Fruit fly (Drosophila melanogaster) whole organism, embryonic: Measurements from ENCODE around the gene puf.
A peak's percentile ranks its signal among the peaks of the same experiment; 100 is the strongest.

Experiments
- Abd-B ChIP-seq: fragments of 200-800 bp; sonication (Bioruptor generic); optimal IDR thresholded peaks from 2 replicates; lab custom pipeline; 2018; ENCODE audit warnings: missing biosample characterization, mild to moderate bottlenecking, missing genetic modification characterization, moderate library complexity
- Blimp-1 ChIP-seq: fragments of 200-800 bp; sonication (Bioruptor generic); optimal IDR thresholded peaks from 3 replicates; lab custom pipeline; 2018; ENCODE audit warnings: missing biosample characterization, missing genetic modification characterization, mild to moderate bottlenecking, moderate library complexity, missing genetic modification reagents
- CG10366 ChIP-seq: fragments of 200-800 bp; sonication (Bioruptor generic); IDR thresholded peaks from 2 replicates; pipeline ENCODE4 v1.3.6; 2022; ENCODE audit warnings: missing biosample characterization, missing genetic modification characterization
- CG10979 ChIP-seq: fragments of 200-800 bp; sonication (Bioruptor generic); optimal IDR thresholded peaks from 2 replicates; lab custom pipeline; 2018; ENCODE audit warnings: missing biosample characterization, mild to moderate bottlenecking, missing genetic modification characterization, moderate library complexity
- CG12071 ChIP-seq: fragments of 200-800 bp; sonication (Bioruptor generic); optimal IDR thresholded peaks from 3 replicates; lab custom pipeline; 2018; ENCODE audit warnings: missing biosample characterization, mild to moderate bottlenecking, missing genetic modification characterization
- CG12769 ChIP-seq: fragments of 200-800 bp; sonication (Bioruptor generic); optimal IDR thresholded peaks from 2 replicates; lab custom pipeline; 2019; ENCODE audit warnings: missing biosample characterization, mild to moderate bottlenecking, missing genetic modification characterization, moderate library complexity
- CG13894 ChIP-seq: fragments of 200-800 bp; sonication (Bioruptor generic); optimal IDR thresholded peaks from 3 replicates; lab custom pipeline; 2018; ENCODE audit warnings: missing biosample characterization, mild to moderate bottlenecking, missing genetic modification characterization, moderate library complexity
- CG2202 ChIP-seq: fragments of 200-800 bp; sonication (Bioruptor generic); optimal IDR thresholded peaks from 2 replicates; lab custom pipeline; 2018; ENCODE audit warnings: missing biosample characterization, mild to moderate bottlenecking, missing genetic modification characterization
- CG32532 ChIP-seq: fragments of 200-800 bp; sonication (Bioruptor generic); IDR thresholded peaks from 2 replicates; pipeline ENCODE4 v1.3.6; 2022; ENCODE audit warnings: missing biosample characterization, missing genetic modification characterization
- CG3281 ChIP-seq: fragments of 200-800 bp; sonication (Bioruptor generic); optimal IDR thresholded peaks from 3 replicates; lab custom pipeline; 2017; ENCODE audit warnings: missing biosample characterization, mild to moderate bottlenecking, missing genetic modification characterization
- CG6254 ChIP-seq: fragments of 200-800 bp; sonication (Bioruptor generic); optimal IDR thresholded peaks from 3 replicates; lab custom pipeline; 2017; ENCODE audit warnings: mild to moderate bottlenecking, missing biosample characterization, missing genetic modification reagents, missing genetic modification characterization
- CG6683 ChIP-seq: fragments of 200-800 bp; sonication (Bioruptor generic); optimal IDR thresholded peaks from 2 replicates; lab custom pipeline; 2017; ENCODE audit warnings: missing biosample characterization, mild to moderate bottlenecking, missing genetic modification characterization, missing genetic modification reagents
- CG7271 ChIP-seq: fragments of 200-800 bp; sonication (Bioruptor generic); optimal IDR thresholded peaks from 2 replicates; lab custom pipeline; 2018; ENCODE audit warnings: missing biosample characterization, mild to moderate bottlenecking, missing genetic modification characterization, moderate library complexity
- CG7786 ChIP-seq: fragments of 200-800 bp; sonication (Bioruptor generic); optimal IDR thresholded peaks from 2 replicates; lab custom pipeline; 2016; ENCODE audit warnings: missing biosample characterization, missing genetic modification characterization
- CG7839 ChIP-seq: fragments of 200-800 bp; sonication (Bioruptor generic); optimal IDR thresholded peaks from 3 replicates; lab custom pipeline; 2018; ENCODE audit warnings: missing biosample characterization, mild to moderate bottlenecking, missing genetic modification characterization, moderate library complexity
- CG9609 ChIP-seq: fragments of 200-800 bp; sonication (Bioruptor generic); optimal IDR thresholded peaks from 3 replicates; lab custom pipeline; 2016; ENCODE audit warnings: missing biosample characterization, missing genetic modification characterization
- CG9727 ChIP-seq: fragments of 200-800 bp; sonication (Bioruptor generic); optimal IDR thresholded peaks from 3 replicates; lab custom pipeline; 2017; ENCODE audit warnings: missing biosample characterization, mild to moderate bottlenecking, missing genetic modification characterization
- Chrac-16 ChIP-seq: fragments of 200-800 bp; sonication (Bioruptor generic); optimal IDR thresholded peaks from 3 replicates; lab custom pipeline; 2016; ENCODE audit warnings: missing biosample characterization, missing genetic modification characterization
- Deaf1 ChIP-seq: fragments of 200-800 bp; optimal IDR thresholded peaks from 3 replicates; lab custom pipeline; 2019; ENCODE audit warnings: missing biosample characterization, mild to moderate bottlenecking, missing genetic modification characterization, moderate library complexity
- Dfd ChIP-seq, 2 experiments: fragments of >200 bp; optimal IDR thresholded peaks; 2 replicates each; lab custom pipeline; 2017; ENCODE audit warnings: missing biosample characterization in 2 of 2, missing genetic modification characterization in 2 of 2
- H15 ChIP-seq: fragments of 200-800 bp; sonication (Bioruptor generic); IDR thresholded peaks from 3 replicates; pipeline ENCODE4 v1.3.6; 2022; ENCODE audit warnings: missing biosample characterization, missing genetic modification characterization
- HmgZ ChIP-seq: fragments of 200-800 bp; sonication (Bioruptor generic); optimal IDR thresholded peaks from 2 replicates; lab custom pipeline; 2018; ENCODE audit warnings: missing biosample characterization, mild to moderate bottlenecking, missing genetic modification characterization
- Mrtf ChIP-seq: fragments of 200-800 bp; sonication (Bioruptor generic); IDR thresholded peaks from 3 replicates; pipeline ENCODE4 v1.3.6; 2022; ENCODE audit warnings: missing biosample characterization, missing genetic modification characterization
- Myb ChIP-seq: fragments of 200-800 bp; sonication (Bioruptor generic); optimal IDR thresholded peaks from 2 replicates; lab custom pipeline; 2016; ENCODE audit warnings: missing biosample characterization, missing genetic modification characterization
- Neu2 ChIP-seq: fragments of 200-800 bp; sonication (Bioruptor generic); optimal IDR thresholded peaks from 3 replicates; lab custom pipeline; 2016; ENCODE audit warnings: missing biosample characterization, missing genetic modification characterization, borderline replicate concordance
- PHDP ChIP-seq: fragments of 200-800 bp; sonication (Bioruptor generic); optimal IDR thresholded peaks from 3 replicates; lab custom pipeline; 2018; ENCODE audit warnings: missing biosample characterization, mild to moderate bottlenecking, missing genetic modification characterization, moderate library complexity
- ato ChIP-seq: fragments of 200-800 bp; sonication (Bioruptor generic); IDR thresholded peaks from 2 replicates; pipeline ENCODE4 v1.3.6; 2022; ENCODE audit warnings: missing biosample characterization, missing genetic modification characterization; ENCODE audit not compliant: partially characterized antibody
- az2 ChIP-seq: fragments of 200-800 bp; sonication (Bioruptor generic); optimal IDR thresholded peaks from 3 replicates; lab custom pipeline; 2016; ENCODE audit warnings: missing biosample characterization, missing genetic modification characterization
- bigmax ChIP-seq: fragments of 200-800 bp; sonication (Bioruptor generic); optimal IDR thresholded peaks from 2 replicates; lab custom pipeline; 2018; ENCODE audit warnings: missing biosample characterization, mild to moderate bottlenecking, missing genetic modification characterization
- caup ChIP-seq: fragments of 200-800 bp; sonication (Bioruptor generic); optimal IDR thresholded peaks from 3 replicates; lab custom pipeline; 2017; ENCODE audit warnings: missing biosample characterization, mild to moderate bottlenecking, missing genetic modification characterization, moderate library complexity; ENCODE audit not compliant: severe bottlenecking
- dpn ChIP-seq, 2 experiments: fragments of 200-800 bp; sonication (Bioruptor generic); optimal IDR thresholded peaks; 3 replicates each; lab custom pipeline; 2016; ENCODE audit warnings: missing biosample characterization in 2 of 2, missing genetic modification characterization in 2 of 2
- eve ChIP-seq, 2 experiments: fragments of >200 bp; optimal IDR thresholded peaks; 2 replicates each; lab custom pipeline; 2017; ENCODE audit warnings: missing biosample characterization in 2 of 2, missing genetic modification characterization in 2 of 2
- gce ChIP-seq: fragments of 200-800 bp; sonication (Bioruptor generic); IDR thresholded peaks from 3 replicates; pipeline ENCODE4 v1.3.6; 2022; ENCODE audit warnings: missing biosample characterization, missing genetic modification characterization
- gsb-n ChIP-seq: fragments of 200-800 bp; sonication (Bioruptor generic); optimal IDR thresholded peaks from 3 replicates; lab custom pipeline; 2018; ENCODE audit warnings: missing biosample characterization, mild to moderate bottlenecking, missing genetic modification characterization
- inv ChIP-seq: fragments of 200-800 bp; sonication (Bioruptor generic); IDR thresholded peaks from 2 replicates; pipeline ENCODE4 v1.3.6; 2022; ENCODE audit warnings: missing biosample characterization, missing genetic modification characterization; ENCODE audit not compliant: partially characterized antibody
- knrl ChIP-seq: fragments of 200-800 bp; sonication (Bioruptor generic); IDR thresholded peaks from 3 replicates; pipeline ENCODE4 v1.3.6; 2022; ENCODE audit warnings: missing biosample characterization, missing genetic modification characterization; ENCODE audit not compliant: partially characterized antibody
- lmd ChIP-seq: fragments of 200-800 bp; sonication (Bioruptor generic); IDR thresholded peaks from 2 replicates; pipeline ENCODE4 v1.3.6; 2022; ENCODE audit warnings: missing biosample characterization, missing genetic modification characterization
- lov ChIP-seq, 2 experiments: fragments of 200-800 bp in 1 of 2; fragments of >200 bp in 1 of 2; sonication (Bioruptor generic) in 1 of 2; IDR thresholded peaks in 1 of 2; optimal IDR thresholded peaks in 1 of 2; 2 replicates in 1 of 2; 3 replicates in 1 of 2; pipeline versions ENCODE4 v1.3.6 to Lab custom; 2017 to 2022; ENCODE audit warnings: missing biosample characterization in 1 of 2, missing genetic modification characterization in 1 of 2
- maf-S ChIP-seq: fragments of 200-800 bp; sonication (Bioruptor generic); optimal IDR thresholded peaks from 2 replicates; lab custom pipeline; 2016; ENCODE audit warnings: missing biosample characterization, missing genetic modification characterization
- mam ChIP-seq: fragments of 200-800 bp; sonication (Bioruptor generic); optimal IDR thresholded peaks from 3 replicates; lab custom pipeline; 2016; ENCODE audit warnings: missing biosample characterization, missing genetic modification characterization
- nau ChIP-seq: fragments of 200-800 bp; sonication (Bioruptor generic); optimal IDR thresholded peaks from 3 replicates; lab custom pipeline; 2017; ENCODE audit warnings: missing biosample characterization, mild to moderate bottlenecking, missing genetic modification characterization, missing genetic modification reagents
- nom ChIP-seq: fragments of 200-800 bp; sonication (Bioruptor generic); optimal IDR thresholded peaks from 2 replicates; lab custom pipeline; 2017; ENCODE audit warnings: missing biosample characterization, missing genetic modification characterization, mild to moderate bottlenecking, moderate library complexity, missing genetic modification reagents
- pros ChIP-seq: fragments of 200-800 bp; sonication (Bioruptor generic); optimal IDR thresholded peaks from 3 replicates; lab custom pipeline; 2019; ENCODE audit warnings: missing biosample characterization, mild to moderate bottlenecking, missing genetic modification characterization, moderate library complexity
- pum ChIP-seq: fragments of 200-800 bp; sonication (Bioruptor generic); optimal IDR thresholded peaks from 2 replicates; lab custom pipeline; 2016; ENCODE audit warnings: missing biosample characterization, missing genetic modification characterization
- rib ChIP-seq: fragments of 200-800 bp; sonication (Bioruptor generic); IDR thresholded peaks from 2 replicates; pipeline ENCODE4 v1.3.6; 2022; ENCODE audit warnings: missing biosample characterization, missing genetic modification characterization
- run ChIP-seq: fragments of 200-800 bp; sonication (Bioruptor generic); optimal IDR thresholded peaks from 3 replicates; lab custom pipeline; 2018; ENCODE audit warnings: missing biosample characterization, mild to moderate bottlenecking, missing genetic modification characterization
- sim ChIP-seq: fragments of 200-800 bp; sonication (Bioruptor generic); IDR thresholded peaks from 2 replicates; pipeline ENCODE4 v1.3.6; 2022; ENCODE audit warnings: missing biosample characterization, missing genetic modification characterization
- sug ChIP-seq: fragments of 200-800 bp; optimal IDR thresholded peaks from 2 replicates; lab custom pipeline; 2019; ENCODE audit warnings: missing biosample characterization, mild to moderate bottlenecking, missing genetic modification characterization, moderate library complexity
- zf30C ChIP-seq: fragments of 200-800 bp; sonication (Bioruptor generic); optimal IDR thresholded peaks from 3 replicates; lab custom pipeline; 2018; ENCODE audit warnings: missing biosample characterization, mild to moderate bottlenecking, missing genetic modification characterization

puf gene

DNA sequence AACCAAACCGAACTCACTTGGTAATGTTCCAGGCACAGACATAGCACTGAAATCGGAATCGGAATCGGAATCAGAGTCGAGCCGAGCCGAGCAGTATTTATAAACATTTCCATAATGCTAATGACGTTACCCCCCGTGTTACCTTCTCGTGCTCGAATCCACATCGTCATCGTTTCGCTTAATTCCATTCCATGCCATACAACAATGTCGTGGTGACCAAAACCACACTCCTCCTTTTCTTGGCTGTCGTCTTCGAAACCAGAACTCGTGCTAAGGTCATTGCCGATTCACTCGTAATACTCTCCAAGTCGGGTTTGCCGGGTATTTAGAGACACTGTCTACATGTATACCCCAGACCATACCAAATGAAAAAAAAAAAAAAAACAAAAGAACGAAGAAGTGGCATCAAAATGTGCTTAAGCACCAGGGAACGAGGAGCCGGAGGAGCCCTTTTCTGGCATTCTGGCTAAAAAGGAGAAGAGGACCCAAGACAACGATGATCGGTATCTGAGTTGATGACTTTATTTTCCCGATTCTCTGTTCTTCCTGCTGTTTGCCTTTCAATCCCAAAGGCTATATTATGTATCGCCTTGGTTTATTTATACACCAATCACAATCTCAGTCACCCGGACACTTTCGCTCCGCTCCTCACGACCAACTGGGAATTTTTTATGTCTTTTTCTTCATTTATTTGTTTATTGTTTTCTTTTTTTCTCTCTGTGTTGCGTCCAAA lies 46.3 kb downstream of the puf start (continued):
- TF ChIP-seq nom (GFP tag; lab: Kevin White, UChicago) (peak; percentile 80), Neu2 (GFP tag; lab: Kevin White, UChicago) (no peak), az2 (GFP tag; lab: Kevin White, UChicago) (no peak), CG9727 (peak; percentile 10), knrl (GFP tag; lab: Robert Waterston, UW) (no peak), rib (GFP tag; lab: Robert Waterston, UW) (no peak), pros (GFP tag; lab: Kevin White, UChicago) (peak; percentile 66), CG3281 (GFP tag; lab: Kevin White, UChicago) (no peak), nau (GFP tag; lab: Kevin White, UChicago) (no peak), CG10366 (no peak), gce (GFP tag; lab: Robert Waterston, UW) (no peak), ato (GFP tag; lab: Robert Waterston, UW) (no peak), inv (GFP tag; lab: Robert Waterston, UW) (no peak), CG32532 (GFP tag; lab: Robert Waterston, UW) (no peak), PHDP (tag; lab: Kevin White, UChicago) (no peak), lmd (GFP tag; lab: Robert Waterston, UW) (no peak), CG12769 (tag; lab: Kevin White, UChicago) (peak; percentile 90), pum (GFP tag; lab: Kevin White, UChicago) (no peak), Myb (GFP tag; lab: Kevin White, UChicago) (no peak), lov (optimal IDR thresholded peaks at IDR 0.05; lab: Kevin White, UChicago) (no peak), lov (GFP tag; IDR thresholded peaks at IDR 0.05; lab: Robert Waterston, UW) (no peak), HmgZ (tag; lab: Kevin White, UChicago) (no peak), Chrac-16 (GFP tag; lab: Kevin White, UChicago) (no peak), sim (GFP tag; lab: Robert Waterston, UW) (no peak), CG10979 (no peak), Deaf1 (peak; percentile 77), Blimp-1 (GFP tag; lab: Kevin White, UChicago) (peak; percentile 42), CG12071 (no peak), CG7786 (GFP tag; lab: Kevin White, UChicago) (no peak), sug (peak; percentile 3), zf30C (GFP tag; lab: Kevin White, UChicago) (peak; percentile 45), bigmax (GFP tag; lab: Kevin White, UChicago) (no peak), caup (GFP tag; lab: Kevin White, UChicago) (no peak), dpn (GFP tag; optimal IDR thresholded peaks at IDR 0.05; lab: Kevin White, UChicago) (no peak), CG6254 (GFP tag; lab: Kevin White, UChicago) (no peak), CG2202 (tag; lab: Kevin White, UChicago) (no peak), CG7271 (tag; lab: Kevin White, UChicago) (no peak), Abd-B (no peak), eve (GFP tag; optimal IDR thresholded peaks at IDR 0.05; lab: Kevin White, UChicago) (peak in 1 of 2 experiments; percentile 25), H15 (GFP tag; lab: Robert Waterston, UW) (no peak), CG9609 (GFP tag; lab: Kevin White, UChicago) (no peak), maf-S (GFP tag; lab: Kevin White, UChicago) (no peak), mam (no peak), run (tag; lab: Kevin White, UChicago) (no peak), CG13894 (tag; lab: Kevin White, UChicago) (peak; percentile 81), CG6683 (GFP tag; lab: Kevin White, UChicago) (no peak), Mrtf (GFP tag; lab: Robert Waterston, UW) (no peak), CG7839 (tag; lab: Kevin White, UChicago) (no peak), gsb-n (no peak), Dfd (GFP tag; optimal IDR thresholded peaks at IDR 0.05; lab: Kevin White, UChicago) (no peak)
